Worm (Caenorhabditis elegans) whole organism, L4 larva: Measurements from ENCODE around the gene str-19.

Experiments used
- D1046.2 ChIP-seq: fragments of 200-800 bp; sonication (Bioruptor generic); IDR thresholded peaks from 2 replicates; pipeline ENCODE4 v1.3.6; 2022; ENCODE audit warnings: missing genetic modification characterization, missing compliant biosample characterization
- F10B5.3 ChIP-seq: sonication (generic microtip); optimal IDR thresholded peaks from 2 replicates; lab custom pipeline; 2016; ENCODE audit warnings: mild to moderate bottlenecking, missing genetic modification characterization, missing compliant biosample characterization
- F37D6.2 ChIP-seq: sonication (generic microtip); optimal IDR thresholded peaks from 2 replicates; lab custom pipeline; 2016; ENCODE audit warnings: mild to moderate bottlenecking, missing genetic modification characterization, missing compliant biosample characterization
- F49E8.2 ChIP-seq: sonication (generic microtip); optimal IDR thresholded peaks from 2 replicates; lab custom pipeline; 2016; ENCODE audit warnings: missing compliant biosample characterization, mild to moderate bottlenecking, missing genetic modification characterization, borderline replicate concordance
- Y105C5A.15 ChIP-seq: fragments of 200-800 bp; sonication (Bioruptor generic); IDR thresholded peaks from 2 replicates; pipeline ENCODE4 v1.3.6; 2022; ENCODE audit warnings: missing genetic modification characterization, missing compliant biosample characterization
- Y5F2A.4 ChIP-seq: fragments of 200-800 bp; sonication (Bioruptor generic); optimal IDR thresholded peaks from 2 replicates; lab custom pipeline; 2018; ENCODE audit warnings: mild to moderate bottlenecking, missing genetic modification characterization, missing compliant biosample characterization
- ZK337.2 ChIP-seq: fragments of 200-800 bp; sonication (Bioruptor generic); IDR thresholded peaks from 2 replicates; pipeline ENCODE4 v1.3.6; 2022; ENCODE audit warnings: missing genetic modification reagents, missing genetic modification characterization, missing compliant biosample characterization
- aha-1 ChIP-seq: fragments of 150-350 bp; peaks from one replicate; lab custom pipeline; 2014; ENCODE audit warnings: missing biosample characterization, missing genetic modification characterization
- ama-1 ChIP-seq: fragments of 150-350 bp; optimal IDR thresholded peaks from 2 replicates; lab custom pipeline; 2014; ENCODE audit warnings: inconsistent platforms, mixed read lengths
- arid-1 ChIP-seq: fragments of 200-800 bp; sonication (Bioruptor generic); conservative IDR thresholded peaks from 2 replicates; pipeline ENCODE4 v1.3.6; 2022; ENCODE audit warnings: missing genetic modification reagents, missing genetic modification characterization, missing compliant biosample characterization
- attf-4 ChIP-seq: sonication (generic microtip); optimal IDR thresholded peaks from 3 replicates; lab custom pipeline; 2017; ENCODE audit warnings: missing biosample characterization, missing genetic modification characterization
- ceh-20 ChIP-seq: fragments of 200-800 bp; sonication (Bioruptor generic); IDR thresholded peaks from 2 replicates; pipeline ENCODE4 v1.3.6; 2022; ENCODE audit warnings: missing genetic modification reagents, missing genetic modification characterization, missing compliant biosample characterization
- ceh-44 ChIP-seq: fragments of 200-800 bp; sonication (Bioruptor generic); IDR thresholded peaks from 2 replicates; pipeline ENCODE4 v1.3.6; 2022; ENCODE audit warnings: missing genetic modification reagents, missing genetic modification characterization, missing compliant biosample characterization
- ceh-62 ChIP-seq: sonication (generic microtip); optimal IDR thresholded peaks from 2 replicates; lab custom pipeline; 2017; ENCODE audit warnings: missing biosample characterization, missing genetic modification characterization
- cey-2 ChIP-seq: sonication (generic microtip); optimal IDR thresholded peaks from 3 replicates; lab custom pipeline; 2017; ENCODE audit warnings: missing genetic modification characterization, mild to moderate bottlenecking, missing compliant biosample characterization, antibody characterized with exemption, borderline replicate concordance; ENCODE audit not compliant: insufficient read depth
- daf-12 ChIP-seq: fragments of 150-350 bp; optimal IDR thresholded peaks from 2 replicates; lab custom pipeline; 2014; ENCODE audit warnings: missing biosample characterization, missing genetic modification reagents, missing genetic modification characterization
- dmd-8 ChIP-seq: fragments of 200-800 bp; sonication (Bioruptor generic); IDR thresholded peaks from 2 replicates; pipeline ENCODE4 v1.3.6; 2022; ENCODE audit warnings: missing genetic modification characterization, missing compliant biosample characterization
- fos-1 ChIP-seq: fragments of 150-350 bp; optimal IDR thresholded peaks from 2 replicates; lab custom pipeline; 2014; ENCODE audit warnings: missing biosample characterization, missing genetic modification characterization
- jun-1 ChIP-seq: fragments of 150-350 bp; optimal IDR thresholded peaks from 2 replicates; lab custom pipeline; 2014; ENCODE audit warnings: missing biosample characterization, missing genetic modification reagents, missing genetic modification characterization
- lin-1 ChIP-seq: fragments of 200-800 bp; sonication (Bioruptor generic); IDR thresholded peaks from 2 replicates; pipeline ENCODE4 v1.3.6; 2022; ENCODE audit warnings: missing genetic modification reagents, missing genetic modification characterization, missing compliant biosample characterization
- lin-13 ChIP-seq: fragments of 150-350 bp; optimal IDR thresholded peaks from 2 replicates; lab custom pipeline; 2014; ENCODE audit warnings: missing biosample characterization, missing genetic modification reagents, missing genetic modification characterization
- lin-38 ChIP-seq: fragments of 200-800 bp; sonication (Bioruptor generic); IDR thresholded peaks from 2 replicates; pipeline ENCODE4 v1.3.6; 2022; ENCODE audit warnings: missing genetic modification reagents, missing genetic modification characterization, missing compliant biosample characterization
- lin-39 ChIP-seq: fragments of 150-350 bp; optimal IDR thresholded peaks from 2 replicates; lab custom pipeline; 2014; ENCODE audit warnings: missing biosample characterization, missing genetic modification reagents, missing genetic modification characterization
- lsy-2 ChIP-seq, 2 experiments: fragments of 150-350 bp in 1 of 2; sonication (generic microtip) in 1 of 2; optimal IDR thresholded peaks; 2 replicates each; lab custom pipeline; 2014 to 2017; ENCODE audit warnings: missing biosample characterization in 2 of 2, missing genetic modification characterization in 2 of 2
- madf-5 ChIP-seq, 2 experiments: fragments of 200-800 bp; sonication (Bioruptor generic); IDR thresholded peaks; 2 replicates each; pipeline ENCODE4 v1.3.6; 2022; ENCODE audit warnings: missing compliant biosample characterization in 2 of 2, missing genetic modification characterization in 2 of 2
- mdl-1 ChIP-seq, 2 experiments: fragments of 150-350 bp in 1 of 2; sonication (generic microtip) in 1 of 2; optimal IDR thresholded peaks; 2 replicates each; lab custom pipeline; 2014 to 2017; ENCODE audit warnings: missing biosample characterization in 2 of 2, missing genetic modification characterization in 2 of 2
- mxl-3 ChIP-seq: fragments of 200-800 bp; sonication (Bioruptor generic); optimal IDR thresholded peaks from 2 replicates; lab custom pipeline; 2018; ENCODE audit warnings: mild to moderate bottlenecking, missing genetic modification characterization, missing compliant biosample characterization
- nhr-10 ChIP-seq: fragments of 150-350 bp; optimal IDR thresholded peaks from 2 replicates; lab custom pipeline; 2014; ENCODE audit warnings: missing biosample characterization, missing genetic modification characterization
- nhr-11 ChIP-seq: fragments of 150-350 bp; optimal IDR thresholded peaks from 2 replicates; lab custom pipeline; 2014; ENCODE audit warnings: missing biosample characterization, missing genetic modification characterization
- nhr-237 ChIP-seq: sonication (generic microtip); optimal IDR thresholded peaks from 2 replicates; lab custom pipeline; 2017; ENCODE audit warnings: missing biosample characterization, missing genetic modification characterization
- nhr-25 ChIP-seq: sonication (generic microtip); optimal IDR thresholded peaks from 2 replicates; lab custom pipeline; 2017; ENCODE audit warnings: missing genetic modification characterization, mild to moderate bottlenecking, missing compliant biosample characterization, antibody characterized with exemption, moderate library complexity, borderline replicate concordance; ENCODE audit not compliant: insufficient read depth
- nhr-41 ChIP-seq: fragments of 200-800 bp; sonication (Bioruptor generic); IDR thresholded peaks from 2 replicates; pipeline ENCODE4 v1.3.6; 2022; ENCODE audit warnings: missing genetic modification reagents, missing genetic modification characterization, missing compliant biosample characterization
- nhr-42 ChIP-seq: fragments of 200-800 bp; sonication (Bioruptor generic); IDR thresholded peaks from 2 replicates; pipeline ENCODE4 v1.3.6; 2022; ENCODE audit warnings: missing genetic modification characterization, missing compliant biosample characterization
- nhr-48 ChIP-seq: sonication (generic microtip); optimal IDR thresholded peaks from 2 replicates; lab custom pipeline; 2016; ENCODE audit warnings: mild to moderate bottlenecking, missing genetic modification characterization, missing compliant biosample characterization
- nhr-6 ChIP-seq: fragments of 150-350 bp; optimal IDR thresholded peaks from 2 replicates; lab custom pipeline; 2014; ENCODE audit warnings: missing biosample characterization, missing genetic modification characterization
- nhr-76 ChIP-seq: fragments of 150-350 bp; optimal IDR thresholded peaks from 2 replicates; lab custom pipeline; 2014; ENCODE audit warnings: missing biosample characterization, missing genetic modification characterization
- php-3 ChIP-seq: fragments of 200-800 bp; sonication (Bioruptor generic); IDR thresholded peaks from 2 replicates; pipeline ENCODE4 v1.3.6; 2022; ENCODE audit warnings: missing genetic modification reagents, missing genetic modification characterization, missing compliant biosample characterization
- sdz-12 ChIP-seq: fragments of 200-800 bp; sonication (Bioruptor generic); optimal IDR thresholded peaks from 2 replicates; lab custom pipeline; 2018; ENCODE audit warnings: mild to moderate bottlenecking, missing genetic modification characterization, missing compliant biosample characterization
- snpc-1.2 ChIP-seq: fragments of 200-800 bp; sonication (Bioruptor generic); IDR thresholded peaks from 2 replicates; pipeline ENCODE4 v1.3.6; 2022; ENCODE audit warnings: missing genetic modification reagents, missing genetic modification characterization, missing compliant biosample characterization
- spr-3 ChIP-seq: fragments of 200-800 bp; sonication (Bioruptor generic); optimal IDR thresholded peaks from 2 replicates; lab custom pipeline; 2018; ENCODE audit warnings: mild to moderate bottlenecking, missing genetic modification characterization, missing compliant biosample characterization
- unc-62 ChIP-seq, 3 experiments: fragments of 150-350 bp in 1 of 3; sonication (generic microtip); optimal IDR thresholded peaks in 2 of 3; peaks in 1 of 3; 1 replicate in 1 of 3; 2 replicates in 2 of 3; lab custom pipeline; 2014 to 2017; ENCODE audit warnings: missing biosample characterization in 3 of 3, missing genetic modification characterization in 3 of 3, missing genetic modification reagents in 3 of 3, missing genotype in 1 of 3
- zip-2 ChIP-seq: fragments of 150-350 bp; optimal IDR thresholded peaks from 2 replicates; lab custom pipeline; 2014; ENCODE audit warnings: missing biosample characterization, missing genetic modification characterization

Gene str-19

ce11 chrV:15766122-15766594, 21.9 kb upstream of the str-19 start, which contains the start of the genes haf-3 and F57A10.2 (continued):
- peak; percentile 75 for TF ChIP-seq nhr-48 (tag; lab: Kevin White, UChicago)
- TF ChIP-seq ceh-20 (GFP tag; lab: Robert Waterston, UW), result no peak
- TF ChIP-seq zip-2 (tag; lab: Kevin White, UChicago), result peak; percentile 76
- no peak for TF ChIP-seq fos-1 (tag; lab: Kevin White, UChicago)
- TF ChIP-seq unc-62 (GFP tag; optimal IDR thresholded peaks at IDR 0.05 in 1 of 2; lab: Kevin White, UChicago), result no peak
- TF ChIP-seq unc-62 (tag; optimal IDR thresholded peaks at IDR 0.05; lab: Kevin White, UChicago), result no peak
- TF ChIP-seq snpc-1.2, result peak; percentile 70
- peak; percentile 76 for TF ChIP-seq aha-1 (tag; lab: Kevin White, UChicago)
- TF ChIP-seq mxl-3 (GFP tag; lab: Kevin White, UChicago), result no peak
- TF ChIP-seq nhr-11, result peak; percentile 79
- TF ChIP-seq lin-1 (GFP tag; lab: Robert Waterston, UW), result peak; percentile 55; the same call in 1 of the 2 replicates
- peak in 1 of 2 experiments; percentile 21 for TF ChIP-seq mdl-1 (tag; optimal IDR thresholded peaks at IDR 0.05; lab: Kevin White, UChicago)
- TF ChIP-seq nhr-25 (tag; lab: Kevin White, UChicago), result peak; percentile 9
- no peak for TF ChIP-seq Y105C5A.15
- TF ChIP-seq D1046.2 (GFP tag; lab: Robert Waterston, UW), result 0 out of 2 replicates have a peak, but pooled peaks have one; percentile 36
- TF ChIP-seq cey-2 (tag; lab: Kevin White, UChicago), result no peak
- no peak for TF ChIP-seq nhr-10 (tag; lab: Kevin White, UChicago)
- TF ChIP-seq ama-1, result no peak
- peak; percentile 61 for TF ChIP-seq nhr-6 (tag; lab: Kevin White, UChicago)
- TF ChIP-seq F37D6.2 (tag; lab: Kevin White, UChicago), result peak; percentile 77
- TF ChIP-seq ceh-62 (tag; lab: Kevin White, UChicago), result no peak
- peak; percentile 83 for TF ChIP-seq lin-13 (GFP tag; lab: Kevin White, UChicago)
- TF ChIP-seq php-3, result peak; percentile 68; the same call in 1 of the 2 replicates
- no peak for TF ChIP-seq daf-12 (tag; lab: Kevin White, UChicago)
- TF ChIP-seq attf-4 (tag; lab: Kevin White, UChicago), result no peak
- peak; percentile 40 for TF ChIP-seq Y5F2A.4 (GFP tag; lab: Kevin White, UChicago)
- peak; percentile 73 for TF ChIP-seq spr-3 (GFP tag; lab: Kevin White, UChicago)
- peak; percentile 71 for TF ChIP-seq F10B5.3 (tag; lab: Kevin White, UChicago)
- peak in 1 of 2 experiments; percentile 95 for TF ChIP-seq lsy-2 (tag; optimal IDR thresholded peaks at IDR 0.05; lab: Kevin White, UChicago)
- no peak for TF ChIP-seq madf-5 (GFP tag; IDR thresholded peaks at IDR 0.05; lab: Robert Waterston, UW)
- TF ChIP-seq lin-39 (tag; lab: Kevin White, UChicago), result no peak
- peak; percentile 80 for TF ChIP-seq F49E8.2 (tag; lab: Kevin White, UChicago)
- peak; percentile 62 for TF ChIP-seq jun-1
- no peak for TF ChIP-seq ZK337.2 (GFP tag; lab: Robert Waterston, UW)
- TF ChIP-seq nhr-237 (tag; lab: Kevin White, UChicago), result no peak
- TF ChIP-seq nhr-42, result no peak
- TF ChIP-seq dmd-8, result no peak
- TF ChIP-seq ceh-44 (GFP tag; lab: Robert Waterston, UW), result no peak
- TF ChIP-seq nhr-41 (GFP tag; lab: Robert Waterston, UW), result no peak
- 0 out of 2 replicates have a peak, but pooled peaks have one; percentile 37 for TF ChIP-seq arid-1 (GFP tag; lab: Robert Waterston, UW)
- no peak for TF ChIP-seq nhr-76 (tag; lab: Kevin White, UChicago)
- no peak for TF ChIP-seq sdz-12 (GFP tag; lab: Kevin White, UChicago)
- TF ChIP-seq lin-38, result peak; percentile 90
